Worm (Caenorhabditis elegans) whole organism, L1 larva: ENCODE data around the gene F53F8.4.
A peak's percentile ranks its signal among the peaks of the same experiment; 100 is the strongest.

Experiments used
- C34B4.2 ChIP-seq: sonication (generic microtip); optimal IDR thresholded peaks from 2 replicates; lab custom pipeline; 2017; ENCODE audit warnings: mild to moderate bottlenecking, missing genetic modification characterization, missing compliant biosample characterization
- alr-1 ChIP-seq: fragments of 200-800 bp; sonication (Bioruptor generic); optimal IDR thresholded peaks from 2 replicates; lab custom pipeline; 2018; ENCODE audit warnings: borderline replicate concordance, mild to moderate bottlenecking, missing genetic modification characterization, missing compliant biosample characterization
- blmp-1 ChIP-seq: fragments of 150-350 bp; optimal IDR thresholded peaks from 2 replicates; lab custom pipeline; 2014; ENCODE audit warnings: missing biosample characterization, missing genetic modification characterization
- ceh-8 ChIP-seq: fragments of 200-800 bp; sonication (Bioruptor generic); optimal IDR thresholded peaks from 2 replicates; lab custom pipeline; 2018; ENCODE audit warnings: mild to moderate bottlenecking, missing genetic modification characterization, moderate library complexity, missing compliant biosample characterization
- dpl-1 ChIP-seq, 3 experiments: fragments of 150-350 bp in 2 of 3; sonication (generic microtip) in 1 of 3; optimal IDR thresholded peaks; 2 replicates each; lab custom pipeline; 2014 to 2017; ENCODE audit warnings: missing biosample characterization in 3 of 3, missing genetic modification characterization in 3 of 3, missing genetic modification reagents in 3 of 3
- dsc-1 ChIP-seq: sonication (generic microtip); optimal IDR thresholded peaks from 2 replicates; lab custom pipeline; 2016; ENCODE audit warnings: mild to moderate bottlenecking, missing genetic modification characterization, missing compliant biosample characterization
- elt-3 ChIP-seq, 6 experiments: fragments of 150-350 bp in 1 of 6; sonication (generic microtip); optimal IDR thresholded peaks; 2 replicates each; lab custom pipeline; 2017 to 2018; ENCODE audit warnings: missing biosample characterization in 6 of 6, missing genetic modification characterization in 6 of 6, inconsistent platforms in 1 of 6
- fkh-8 ChIP-seq: sonication (generic microtip); optimal IDR thresholded peaks from 2 replicates; lab custom pipeline; 2016; ENCODE audit warnings: mild to moderate bottlenecking, missing genetic modification characterization, missing compliant biosample characterization
- fos-1 ChIP-seq: fragments of 150-350 bp; optimal IDR thresholded peaks from 2 replicates; lab custom pipeline; 2014; ENCODE audit warnings: missing biosample characterization, missing genetic modification characterization
- hlh-4 ChIP-seq: sonication (generic microtip); optimal IDR thresholded peaks from 2 replicates; lab custom pipeline; 2016; ENCODE audit warnings: mild to moderate bottlenecking, missing genetic modification characterization, missing compliant biosample characterization
- isw-1 ChIP-seq: fragments of 200-800 bp; sonication (Bioruptor generic); IDR thresholded peaks from 2 replicates; pipeline ENCODE4 v1.3.6; 2022; ENCODE audit warnings: missing genetic modification characterization, missing compliant biosample characterization
- jun-1 ChIP-seq: fragments of 150-350 bp; optimal IDR thresholded peaks from 2 replicates; lab custom pipeline; 2014; ENCODE audit warnings: missing biosample characterization, missing genetic modification reagents, missing genetic modification characterization
- lin-13 ChIP-seq: fragments of 150-350 bp; optimal IDR thresholded peaks from 2 replicates; lab custom pipeline; 2014; ENCODE audit warnings: missing biosample characterization, missing genetic modification reagents, missing genetic modification characterization
- lin-14 ChIP-seq: fragments of 200-800 bp; sonication (Bioruptor generic); optimal IDR thresholded peaks from 2 replicates; lab custom pipeline; 2018; ENCODE audit warnings: mild to moderate bottlenecking, missing genetic modification characterization, moderate library complexity, missing compliant biosample characterization
- lin-15B ChIP-seq: fragments of 150-350 bp; sonication (generic microtip); optimal IDR thresholded peaks from 3 replicates; lab custom pipeline; 2014; ENCODE audit warnings: missing biosample characterization, missing genetic modification characterization
- lin-35 ChIP-seq, 2 experiments: fragments of 150-350 bp; optimal IDR thresholded peaks; 2 replicates each; lab custom pipeline; 2014; ENCODE audit warnings: missing biosample characterization in 2 of 2, missing genetic modification characterization in 2 of 2, missing genetic modification reagents in 2 of 2
- lin-39 ChIP-seq: fragments of 150-350 bp; optimal IDR thresholded peaks from 2 replicates; lab custom pipeline; 2014; ENCODE audit warnings: missing biosample characterization, missing genetic modification reagents, missing genetic modification characterization
- mab-9 ChIP-seq: fragments of 200-800 bp; sonication (Bioruptor generic); IDR thresholded peaks from 2 replicates; pipeline ENCODE4 v1.3.6; 2022; ENCODE audit warnings: missing genetic modification reagents, missing genetic modification characterization, missing compliant biosample characterization
- mdl-1 ChIP-seq, 2 experiments: fragments of 150-350 bp; optimal IDR thresholded peaks; 2 replicates each; lab custom pipeline; 2014 to 2017; ENCODE audit warnings: missing biosample characterization in 2 of 2, missing genetic modification characterization in 2 of 2, inconsistent platforms in 1 of 2
- nhr-11 ChIP-seq: fragments of 150-350 bp; optimal IDR thresholded peaks from 2 replicates; lab custom pipeline; 2014; ENCODE audit warnings: missing biosample characterization, missing genetic modification characterization
- nhr-19 ChIP-seq: fragments of 200-800 bp; sonication (Bioruptor generic); conservative IDR thresholded peaks from 2 replicates; pipeline ENCODE4 v1.3.6; 2022; ENCODE audit warnings: missing genetic modification characterization, missing compliant biosample characterization
- nhr-20 ChIP-seq: sonication (generic microtip); optimal IDR thresholded peaks from 2 replicates; lab custom pipeline; 2016; ENCODE audit warnings: mild to moderate bottlenecking, missing genetic modification characterization, missing compliant biosample characterization
- nhr-71 ChIP-seq: sonication (generic microtip); optimal IDR thresholded peaks from 2 replicates; lab custom pipeline; 2016; ENCODE audit warnings: mild to moderate bottlenecking, missing genetic modification characterization, moderate library complexity, missing compliant biosample characterization
- nhr-85 ChIP-seq: sonication (generic microtip); peaks from one replicate; lab custom pipeline; 2016; ENCODE audit warnings: missing genetic modification characterization, inconsistent platforms, missing compliant biosample characterization
- nhr-90 ChIP-seq: sonication (generic microtip); optimal IDR thresholded peaks from 2 replicates; lab custom pipeline; 2016; ENCODE audit warnings: mild to moderate bottlenecking, missing genetic modification characterization, missing compliant biosample characterization; ENCODE audit not compliant: poor library complexity
- pag-3 ChIP-seq: sonication (generic microtip); optimal IDR thresholded peaks from 2 replicates; lab custom pipeline; 2017; ENCODE audit warnings: missing genetic modification characterization, mild to moderate bottlenecking, missing compliant biosample characterization, antibody characterized with exemption, borderline replicate concordance; ENCODE audit not compliant: insufficient read depth
- pax-3 ChIP-seq: fragments of 200-800 bp; sonication (Bioruptor generic); optimal IDR thresholded peaks from 2 replicates; lab custom pipeline; 2018; ENCODE audit warnings: mild to moderate bottlenecking, missing genetic modification characterization, moderate library complexity, missing compliant biosample characterization
- skn-1 ChIP-seq: fragments of 150-350 bp; optimal IDR thresholded peaks from 2 replicates; lab custom pipeline; 2014; ENCODE audit warnings: missing biosample characterization, missing genetic modification characterization
- snpc-4 ChIP-seq: fragments of 150-350 bp; optimal IDR thresholded peaks from 2 replicates; lab custom pipeline; 2014; ENCODE audit warnings: missing biosample characterization, missing genetic modification characterization
- snu-23 ChIP-seq: sonication (generic microtip); optimal IDR thresholded peaks from 2 replicates; lab custom pipeline; 2016; ENCODE audit warnings: missing genetic modification characterization, missing compliant biosample characterization
- sox-4 ChIP-seq: sonication (generic microtip); optimal IDR thresholded peaks from 2 replicates; lab custom pipeline; 2016; ENCODE audit warnings: missing genetic modification characterization, missing compliant biosample characterization
- sup-37 ChIP-seq: fragments of 200-800 bp; sonication (Bioruptor generic); optimal IDR thresholded peaks from 2 replicates; lab custom pipeline; 2018; ENCODE audit warnings: mild to moderate bottlenecking, missing genetic modification characterization, missing compliant biosample characterization
- swsn-7 ChIP-seq: sonication (generic microtip); optimal IDR thresholded peaks from 2 replicates; lab custom pipeline; 2016; ENCODE audit warnings: missing genetic modification characterization, missing compliant biosample characterization
- tbx-2 ChIP-seq: sonication (generic microtip); optimal IDR thresholded peaks from 2 replicates; lab custom pipeline; 2016; ENCODE audit warnings: missing genetic modification characterization, missing compliant biosample characterization
- unc-30 ChIP-seq: sonication (generic microtip); optimal IDR thresholded peaks from 2 replicates; lab custom pipeline; 2017; ENCODE audit warnings: missing biosample characterization, missing genetic modification characterization
- zag-1 ChIP-seq: fragments of 150-350 bp; optimal IDR thresholded peaks from 2 replicates; lab custom pipeline; 2014; ENCODE audit warnings: missing biosample characterization, missing genetic modification characterization

The F53F8.4 gene

ce11 chrV:20692903-20693302, 1.4 kb upstream of the F53F8.4 start:
- TF ChIP-seq tbx-2 (peak; percentile 5), dpl-1 (GFP tag; optimal IDR thresholded peaks at IDR 0.05; lab: Kevin White, UChicago) (peak in 1 of 3 experiments; percentile 17), lin-15B (tag; lab: Kevin White, UChicago) (no peak), nhr-71 (tag; lab: Kevin White, UChicago) (peak; percentile 56), pag-3 (tag; lab: Kevin White, UChicago) (peak; percentile 91), mdl-1 (tag; optimal IDR thresholded peaks at IDR 0.05; lab: Kevin White, UChicago) (peak in 1 of 2 experiments; percentile 25), lin-35 (GFP tag; optimal IDR thresholded peaks at IDR 0.05; lab: Kevin White, UChicago) (peak in 1 of 2 experiments; percentile 8), blmp-1 (tag; lab: Kevin White, UChicago) (peak; percentile 57), elt-3 (tag; optimal IDR thresholded peaks at IDR 0.05; lab: Kevin White, UChicago) (peak in 4 of 6 experiments; percentile 44 to 78 (median 66)), lin-14 (GFP tag; lab: Kevin White, UChicago) (peak; percentile 69), dsc-1 (no peak), nhr-20 (tag; lab: Kevin White, UChicago) (peak; percentile 70), sox-4 (tag; lab: Kevin White, UChicago) (no peak), nhr-19 (GFP tag; lab: Robert Waterston, UW) (peak; percentile 9; the same call in 1 of the 2 replicates), skn-1 (tag; lab: Kevin White, UChicago) (peak; percentile 8), unc-30 (tag; lab: Kevin White, UChicago) (no peak), lin-13 (peak; percentile 23), sup-37 (GFP tag; lab: Kevin White, UChicago) (no peak), nhr-85 (tag; lab: Kevin White, UChicago) (peak; percentile 96), snpc-4 (tag; lab: Kevin White, UChicago) (no peak), snu-23 (peak; percentile 68), fos-1 (tag; lab: Kevin White, UChicago) (no peak), C34B4.2 (tag; lab: Kevin White, UChicago) (no peak), fkh-8 (tag; lab: Kevin White, UChicago) (no peak), swsn-7 (no peak), isw-1 (GFP tag; lab: Robert Waterston, UW) (no peak), nhr-90 (tag; lab: Kevin White, UChicago) (peak; percentile 26)
- TF ChIP-seq, all 84 proteins: peak for 16

ce11 chrV:20689481-20690039, 1.9 kb downstream of the F53F8.4 start, which contains the start of gene F53F8.3:
TSS of gene F53F8.3 (minus strand) at chrV:20689531.
- TF ChIP-seq nhr-11 (tag; lab: Kevin White, UChicago) (no peak), lin-39 (tag; lab: Kevin White, UChicago) (no peak), hlh-4 (tag; lab: Kevin White, UChicago) (no peak), pax-3 (tag; lab: Kevin White, UChicago) (no peak), ceh-8 (GFP tag; lab: Kevin White, UChicago) (no peak), jun-1 (tag; lab: Kevin White, UChicago) (no peak), snpc-4 (tag; lab: Kevin White, UChicago) (no peak), fkh-8 (tag; lab: Kevin White, UChicago) (no peak), skn-1 (tag; lab: Kevin White, UChicago) (no peak), zag-1 (tag; lab: Kevin White, UChicago) (no peak), alr-1 (no peak), nhr-71 (tag; lab: Kevin White, UChicago) (no peak), swsn-7 (no peak), mab-9 (GFP tag; lab: Robert Waterston, UW) (no peak), dpl-1 (GFP tag; optimal IDR thresholded peaks at IDR 0.05; lab: Kevin White, UChicago) (no peak)

ce11 chrV:20685383-20685782, 6.1 kb downstream of the F53F8.4 start, which contains the start of gene klf-2:
TSS of gene klf-2 (plus strand) at chrV:20685683.
- no peak for TF ChIP-seq nhr-11 (tag; lab: Kevin White, UChicago)
